Fruit fly (Drosophila melanogaster) whole organism, adult: ENCODE results near the gene CG3078.

Experiments used
- CG11617 ChIP-seq: fragments of 200-800 bp; sonication (Bioruptor generic); optimal IDR thresholded peaks from 2 replicates; lab custom pipeline; 2017; ENCODE audit warnings: mild to moderate bottlenecking, missing biosample characterization, missing genetic modification reagents, missing genetic modification characterization
- CG14711 ChIP-seq: fragments of 200-800 bp; sonication (Bioruptor generic); optimal IDR thresholded peaks from 2 replicates; lab custom pipeline; 2018; ENCODE audit warnings: missing biosample characterization, mild to moderate bottlenecking, missing genetic modification characterization, moderate library complexity
- CG1620 ChIP-seq: fragments of 200-800 bp; sonication (Bioruptor generic); optimal IDR thresholded peaks from 2 replicates; lab custom pipeline; 2016; ENCODE audit warnings: missing biosample characterization, missing genetic modification characterization
- CG33017 ChIP-seq: fragments of 200-800 bp; sonication (Bioruptor generic); optimal IDR thresholded peaks from 2 replicates; lab custom pipeline; 2018; ENCODE audit warnings: missing biosample characterization, mild to moderate bottlenecking, missing genetic modification characterization, moderate library complexity
- CG5204 ChIP-seq: fragments of 200-800 bp; sonication (Bioruptor generic); optimal IDR thresholded peaks from 2 replicates; lab custom pipeline; 2016; ENCODE audit warnings: missing biosample characterization, missing genetic modification characterization
- CG7045 ChIP-seq: fragments of 200-800 bp; sonication (Bioruptor generic); optimal IDR thresholded peaks from 2 replicates; lab custom pipeline; 2017; ENCODE audit warnings: missing biosample characterization, mild to moderate bottlenecking, missing genetic modification characterization
- CG7101 ChIP-seq: fragments of 200-800 bp; sonication (Bioruptor generic); optimal IDR thresholded peaks from 2 replicates; lab custom pipeline; 2018; ENCODE audit warnings: missing biosample characterization, mild to moderate bottlenecking, missing genetic modification characterization, moderate library complexity
- Mnt ChIP-seq: fragments of 200-800 bp; sonication (Bioruptor generic); optimal IDR thresholded peaks from 2 replicates; lab custom pipeline; 2016; ENCODE audit warnings: missing biosample characterization, mild to moderate bottlenecking, missing genetic modification characterization
- kay ChIP-seq: fragments of 200-800 bp; sonication (Bioruptor generic); peaks from one replicate; lab custom pipeline; 2016; ENCODE audit warnings: missing biosample characterization, missing genetic modification characterization, borderline replicate concordance
- pad ChIP-seq: fragments of 200-800 bp; sonication (Bioruptor generic); optimal IDR thresholded peaks from 3 replicates; lab custom pipeline; 2017; ENCODE audit warnings: missing biosample characterization, missing genetic modification characterization, mild to moderate bottlenecking, moderate library complexity, missing genetic modification reagents
- tj ChIP-seq: fragments of 200-800 bp; sonication (Bioruptor generic); optimal IDR thresholded peaks from 3 replicates; lab custom pipeline; 2017; ENCODE audit warnings: missing biosample characterization, mild to moderate bottlenecking, missing genetic modification characterization, moderate library complexity

- TF ChIP-seq CG11617 (GFP tag; lab: Kevin White, UChicago) (peak; percentile 85), CG14711 (tag; lab: Kevin White, UChicago) (peak; percentile 76), tj (GFP tag; lab: Kevin White, UChicago) (peak; percentile 70), pad (GFP tag; lab: Kevin White, UChicago) (peak; percentile 96), CG5204 (GFP tag; lab: Kevin White, UChicago) (peak; percentile 71), CG7045 (peak; percentile 48), CG1620 (GFP tag; lab: Kevin White, UChicago) (peak; percentile 37), CG7101 (tag; lab: Kevin White, UChicago) (peak; percentile 86), CG33017 (tag; lab: Kevin White, UChicago) (peak; percentile 80), Mnt (GFP tag; lab: Kevin White, UChicago) (peak; percentile 97), kay (no peak)
These were observed 44.3 kb upstream of the CG3078 start for dm6 chrX:2303771-2304513.
